Fruit fly (Drosophila melanogaster) whole organism, prepupa: ENCODE data around the gene CG14971.

Experiments used
- Blimp-1 ChIP-seq: fragments of 200-800 bp; sonication (Bioruptor generic); optimal IDR thresholded peaks from 3 replicates; lab custom pipeline; 2017; ENCODE audit warnings: missing biosample characterization, missing genetic modification characterization, mild to moderate bottlenecking, moderate library complexity, missing genetic modification reagents
- CG10631 ChIP-seq: fragments of 200-800 bp; sonication (Bioruptor generic); optimal IDR thresholded peaks from 2 replicates; lab custom pipeline; 2016; ENCODE audit warnings: missing biosample characterization, missing genetic modification characterization
- CG10669 ChIP-seq: fragments of 200-800 bp; sonication (Bioruptor generic); optimal IDR thresholded peaks from 3 replicates; lab custom pipeline; 2018; ENCODE audit warnings: missing biosample characterization, mild to moderate bottlenecking, missing genetic modification characterization, moderate library complexity
- CG11294 ChIP-seq: fragments of 200-800 bp; sonication (Bioruptor generic); IDR thresholded peaks from 2 replicates; pipeline ENCODE4 v1.3.6; 2022; ENCODE audit warnings: missing biosample characterization, missing genetic modification characterization
- CG11762 ChIP-seq: fragments of 200-800 bp; sonication (Bioruptor generic); optimal IDR thresholded peaks from 3 replicates; lab custom pipeline; 2016; ENCODE audit warnings: missing biosample characterization, missing genetic modification characterization; ENCODE audit not compliant: insufficient read depth
- CG15336 ChIP-seq: fragments of 200-800 bp; sonication (Bioruptor generic); IDR thresholded peaks from 2 replicates; pipeline ENCODE4 v1.3.6; 2022; ENCODE audit warnings: missing biosample characterization, missing genetic modification characterization
- CG1621 ChIP-seq: fragments of 200-800 bp; sonication (Bioruptor generic); optimal IDR thresholded peaks from 3 replicates; lab custom pipeline; 2018; ENCODE audit warnings: missing biosample characterization, mild to moderate bottlenecking, missing genetic modification characterization
- CG16779 ChIP-seq: fragments of 200-800 bp; sonication (Bioruptor generic); optimal IDR thresholded peaks from 3 replicates; lab custom pipeline; 2017; ENCODE audit warnings: missing biosample characterization, mild to moderate bottlenecking, missing genetic modification characterization
- CG3032 ChIP-seq: fragments of 200-800 bp; optimal IDR thresholded peaks from 2 replicates; lab custom pipeline; 2019; ENCODE audit warnings: missing biosample characterization, mild to moderate bottlenecking, missing genetic modification characterization, moderate library complexity
- CG32006 ChIP-seq: fragments of 200-800 bp; sonication (Bioruptor generic); optimal IDR thresholded peaks from 3 replicates; lab custom pipeline; 2017; ENCODE audit warnings: missing biosample characterization, mild to moderate bottlenecking, missing genetic modification characterization
- CG34406 ChIP-seq: fragments of 200-800 bp; sonication (Bioruptor generic); optimal IDR thresholded peaks from 3 replicates; lab custom pipeline; 2016; ENCODE audit warnings: missing biosample characterization, missing genetic modification characterization
- CG3919 ChIP-seq: fragments of 200-800 bp; sonication (Bioruptor generic); optimal IDR thresholded peaks from 3 replicates; lab custom pipeline; 2016; ENCODE audit warnings: missing biosample characterization, missing genetic modification characterization
- CG4318 ChIP-seq: fragments of 200-800 bp; sonication (Bioruptor generic); optimal IDR thresholded peaks from 3 replicates; lab custom pipeline; 2017; ENCODE audit warnings: missing biosample characterization, mild to moderate bottlenecking, missing genetic modification characterization
- CG6163 ChIP-seq: fragments of 200-800 bp; sonication (Bioruptor generic); IDR thresholded peaks from 3 replicates; pipeline ENCODE4 v1.3.6; 2022; ENCODE audit warnings: missing biosample characterization, missing genetic modification characterization
- CG6792 ChIP-seq: fragments of 200-800 bp; sonication (Bioruptor generic); optimal IDR thresholded peaks from 3 replicates; lab custom pipeline; 2016; ENCODE audit warnings: missing biosample characterization, missing genetic modification characterization
- CG6808 ChIP-seq: fragments of 200-800 bp; sonication (Bioruptor generic); optimal IDR thresholded peaks from 3 replicates; lab custom pipeline; 2017; ENCODE audit warnings: missing biosample characterization, missing genetic modification characterization, mild to moderate bottlenecking, moderate library complexity, missing genetic modification reagents
- CG6854 ChIP-seq: fragments of 200-800 bp; sonication (Bioruptor generic); optimal IDR thresholded peaks from 2 replicates; lab custom pipeline; 2017; ENCODE audit warnings: missing biosample characterization, mild to moderate bottlenecking, missing genetic modification characterization
- CG8632 ChIP-seq: fragments of 200-800 bp; sonication (Bioruptor generic); optimal IDR thresholded peaks from 3 replicates; lab custom pipeline; 2016; ENCODE audit warnings: missing biosample characterization, missing genetic modification characterization
- CG9139 ChIP-seq: fragments of 200-800 bp; sonication (Bioruptor generic); optimal IDR thresholded peaks from 3 replicates; lab custom pipeline; 2017; ENCODE audit warnings: missing biosample characterization, mild to moderate bottlenecking, missing genetic modification characterization
- Eip75B ChIP-seq: fragments of 200-800 bp; sonication (Bioruptor generic); optimal IDR thresholded peaks from 3 replicates; lab custom pipeline; 2016; ENCODE audit warnings: missing biosample characterization, missing genetic modification characterization
- Ets21C ChIP-seq: fragments of 200-800 bp; sonication (Bioruptor generic); optimal IDR thresholded peaks from 3 replicates; lab custom pipeline; 2016; ENCODE audit warnings: missing biosample characterization, missing genetic modification characterization
- Ets96B ChIP-seq: fragments of 200-800 bp; optimal IDR thresholded peaks from 2 replicates; lab custom pipeline; 2019; ENCODE audit warnings: missing biosample characterization, mild to moderate bottlenecking, missing genetic modification characterization, moderate library complexity
- Gug ChIP-seq: fragments of 200-800 bp; sonication (Bioruptor generic); IDR thresholded peaks from 2 replicates; pipeline ENCODE4 v1.3.6; 2022; ENCODE audit warnings: missing biosample characterization, missing genetic modification characterization
- Hr39 ChIP-seq: fragments of 200-800 bp; sonication (Bioruptor generic); optimal IDR thresholded peaks from 2 replicates; lab custom pipeline; 2016; ENCODE audit warnings: missing biosample characterization, missing genetic modification characterization
- Lpt ChIP-seq: fragments of 200-800 bp; sonication (Bioruptor generic); optimal IDR thresholded peaks from 3 replicates; lab custom pipeline; 2016; ENCODE audit warnings: missing biosample characterization, missing genetic modification characterization
- Met ChIP-seq: fragments of 200-800 bp; sonication (Bioruptor generic); optimal IDR thresholded peaks from 3 replicates; lab custom pipeline; 2016; ENCODE audit warnings: missing biosample characterization, missing genetic modification characterization
- OdsH ChIP-seq: fragments of 200-800 bp; sonication (Bioruptor generic); optimal IDR thresholded peaks from 3 replicates; lab custom pipeline; 2016; ENCODE audit warnings: missing biosample characterization, missing genetic modification characterization
- Smox ChIP-seq: fragments of 200-800 bp; sonication (Bioruptor generic); optimal IDR thresholded peaks from 3 replicates; lab custom pipeline; 2016; ENCODE audit warnings: missing biosample characterization, missing genetic modification characterization
- Sox102F ChIP-seq: fragments of 200-800 bp; sonication (Bioruptor generic); optimal IDR thresholded peaks from 2 replicates; lab custom pipeline; 2016; ENCODE audit warnings: missing biosample characterization, mild to moderate bottlenecking, missing genetic modification characterization
- Sox14 ChIP-seq: fragments of 200-800 bp; sonication (Bioruptor generic); optimal IDR thresholded peaks from 3 replicates; lab custom pipeline; 2016; ENCODE audit warnings: missing biosample characterization, missing genetic modification characterization
- Sox15 ChIP-seq: fragments of 200-800 bp; sonication (Bioruptor generic); optimal IDR thresholded peaks from 3 replicates; lab custom pipeline; 2016; ENCODE audit warnings: missing biosample characterization, missing genetic modification characterization
- cyc ChIP-seq: fragments of 200-800 bp; sonication (Bioruptor generic); optimal IDR thresholded peaks from 3 replicates; lab custom pipeline; 2016; ENCODE audit warnings: missing biosample characterization, missing genetic modification characterization
- dac ChIP-seq: fragments of 200-800 bp; sonication (Bioruptor generic); optimal IDR thresholded peaks from 2 replicates; lab custom pipeline; 2017; ENCODE audit warnings: missing biosample characterization, mild to moderate bottlenecking, missing genetic modification characterization
- dsx ChIP-seq: fragments of 200-800 bp; optimal IDR thresholded peaks from 3 replicates; lab custom pipeline; 2019; ENCODE audit warnings: missing biosample characterization, mild to moderate bottlenecking, missing genetic modification characterization, moderate library complexity; ENCODE audit not compliant: poor library complexity, severe bottlenecking
- eg ChIP-seq: fragments of 200-800 bp; sonication (Bioruptor generic); IDR thresholded peaks from 3 replicates; pipeline ENCODE4 v1.3.6; 2022; ENCODE audit warnings: missing biosample characterization, missing genetic modification characterization
- fd85E ChIP-seq: fragments of 200-800 bp; sonication (Bioruptor generic); optimal IDR thresholded peaks from 3 replicates; lab custom pipeline; 2016; ENCODE audit warnings: missing biosample characterization, missing genetic modification characterization
- lz ChIP-seq: fragments of 200-800 bp; sonication (Bioruptor generic); optimal IDR thresholded peaks from 3 replicates; lab custom pipeline; 2016; ENCODE audit warnings: missing biosample characterization, missing genetic modification characterization
- net ChIP-seq: fragments of 200-800 bp; sonication (Bioruptor generic); optimal IDR thresholded peaks from 3 replicates; lab custom pipeline; 2016; ENCODE audit warnings: missing biosample characterization, missing genetic modification characterization
- salr ChIP-seq, 2 experiments: fragments of 200-800 bp; sonication (Bioruptor generic); optimal IDR thresholded peaks; 3 replicates each; lab custom pipeline; 2016 to 2018; ENCODE audit warnings: missing biosample characterization in 2 of 2, missing genetic modification characterization in 2 of 2, mild to moderate bottlenecking in 1 of 2
- spab ChIP-seq: fragments of 200-800 bp; sonication (Bioruptor generic); optimal IDR thresholded peaks from 2 replicates; lab custom pipeline; 2017; ENCODE audit warnings: missing biosample characterization, mild to moderate bottlenecking, missing genetic modification characterization, missing genetic modification reagents
- ss ChIP-seq, 2 experiments: fragments of 200-800 bp; sonication (Bioruptor generic); optimal IDR thresholded peaks; 2 replicates in 1 of 2; 3 replicates in 1 of 2; lab custom pipeline; 2017 to 2018; ENCODE audit warnings: mild to moderate bottlenecking in 2 of 2, missing biosample characterization in 2 of 2, missing genetic modification characterization in 2 of 2, moderate library complexity in 1 of 2
- svp ChIP-seq: fragments of 200-800 bp; sonication (Bioruptor generic); peaks from one replicate; lab custom pipeline; 2016; ENCODE audit warnings: missing biosample characterization, missing genetic modification characterization
- topi ChIP-seq: fragments of 200-800 bp; sonication (Bioruptor generic); optimal IDR thresholded peaks from 3 replicates; lab custom pipeline; 2016; ENCODE audit warnings: missing biosample characterization, missing genetic modification characterization

Gene CG14971

dm6 chr3L:3517894-3518293, 46.8 kb upstream of the CG14971 start (continued):
- TF ChIP-seq svp (peak; percentile 99), CG11762 (GFP tag; lab: Kevin White, UChicago) (peak; percentile 82), CG32006 (GFP tag; lab: Kevin White, UChicago) (peak; percentile 89), Sox15 (GFP tag; lab: Kevin White, UChicago) (peak; percentile 91), CG6792 (GFP tag; lab: Kevin White, UChicago) (peak; percentile 94), cyc (GFP tag; lab: Kevin White, UChicago) (peak; percentile 94), CG15336 (GFP tag; lab: Robert Waterston, UW) (peak; percentile 97), Ets21C (GFP tag; lab: Kevin White, UChicago) (peak; percentile 92), CG1621 (peak; percentile 78), CG16779 (tag; lab: Kevin White, UChicago) (peak; percentile 78), Hr39 (peak; percentile 95), CG8632 (GFP tag; lab: Kevin White, UChicago) (peak; percentile 88), dsx (GFP tag; lab: Kevin White, UChicago) (peak; percentile 84), Eip75B (GFP tag; lab: Kevin White, UChicago) (peak; percentile 90), Sox102F (GFP tag; lab: Kevin White, UChicago) (peak; percentile 94), Blimp-1 (peak; percentile 70), Met (GFP tag; lab: Kevin White, UChicago) (peak; percentile 95), fd85E (peak; percentile 68), CG11294 (GFP tag; lab: Robert Waterston, UW) (peak; percentile 79), Ets96B (tag; lab: Kevin White, UChicago) (peak; percentile 80)
- TF ChIP-seq, all 60 proteins: peak for 60

- TF ChIP-seq CG9139 (GFP tag; lab: Kevin White, UChicago) (no peak), CG10669 (GFP tag; lab: Kevin White, UChicago) (no peak), Eip75B (GFP tag; lab: Kevin White, UChicago) (no peak), CG10631 (GFP tag; lab: Kevin White, UChicago) (no peak), salr (GFP tag; optimal IDR thresholded peaks at IDR 0.05; lab: Kevin White, UChicago) (no peak), Sox14 (no peak), Lpt (no peak), dac (GFP tag; lab: Kevin White, UChicago) (no peak), Hr39 (no peak), Met (GFP tag; lab: Kevin White, UChicago) (no peak), CG4318 (GFP tag; lab: Kevin White, UChicago) (no peak), CG6792 (GFP tag; lab: Kevin White, UChicago) (no peak), lz (GFP tag; lab: Kevin White, UChicago) (no peak), Sox15 (GFP tag; lab: Kevin White, UChicago) (no peak), svp (no peak), CG3032 (tag; lab: Kevin White, UChicago) (no peak), CG8632 (GFP tag; lab: Kevin White, UChicago) (no peak)
Observed at dm6 chr3L:3516485-3516884, 45.4 kb upstream of the CG14971 start.

dm6 chr3L:3515280-3516020, 44.3 kb upstream of the CG14971 start, which contains the start of gene Eip63E:
Gene Eip63E (plus strand): TSS chr3L:3515751.
- TF ChIP-seq fd85E (no peak), CG1621 (no peak), CG3919 (GFP tag; lab: Kevin White, UChicago) (peak; percentile 45), CG16779 (tag; lab: Kevin White, UChicago) (peak; percentile 18), ss (GFP tag; optimal IDR thresholded peaks at IDR 0.05; lab: Kevin White, UChicago) (peak; percentile 53 to 57), Gug (no peak), lz (GFP tag; lab: Kevin White, UChicago) (no peak), CG9139 (GFP tag; lab: Kevin White, UChicago) (peak; percentile 26), CG6808 (peak; percentile 69), topi (GFP tag; lab: Kevin White, UChicago) (peak; percentile 17), spab (peak; percentile 18), salr (GFP tag; optimal IDR thresholded peaks at IDR 0.05; lab: Kevin White, UChicago) (no peak), CG11762 (GFP tag; lab: Kevin White, UChicago) (no peak), Hr39 (no peak), cyc (GFP tag; lab: Kevin White, UChicago) (no peak), Blimp-1 (no peak), eg (GFP tag; lab: Robert Waterston, UW) (0 out of 3 replicates have a peak, but pooled peaks have one; percentile 38), OdsH (GFP tag; lab: Kevin White, UChicago) (no peak), net (GFP tag; lab: Kevin White, UChicago) (peak; percentile 35), svp (no peak), CG8632 (GFP tag; lab: Kevin White, UChicago) (no peak), Smox (GFP tag; lab: Kevin White, UChicago) (no peak), CG6854 (peak; percentile 81), CG6163 (GFP tag; lab: Robert Waterston, UW) (0 out of 3 replicates have a peak, but pooled peaks have one; percentile 50), CG34406 (GFP tag; lab: Kevin White, UChicago) (no peak), CG10631 (GFP tag; lab: Kevin White, UChicago) (no peak)
